Fruit fly (Drosophila melanogaster) whole organism, embryonic: ENCODE data around the gene Ugt37A3.
A peak's percentile ranks its signal among the peaks of the same experiment; 100 is the strongest.

Experiments
- Abd-B ChIP-seq: fragments of 200-800 bp; sonication (Bioruptor generic); optimal IDR thresholded peaks from 2 replicates; lab custom pipeline; 2018; ENCODE audit warnings: missing biosample characterization, mild to moderate bottlenecking, missing genetic modification characterization, moderate library complexity
- Ada2b ChIP-seq: fragments of 200-800 bp; sonication (Bioruptor generic); IDR thresholded peaks from 2 replicates; pipeline ENCODE4 v1.3.6; 2022; ENCODE audit warnings: missing biosample characterization, missing genetic modification characterization
- Aef1 ChIP-seq: fragments of 200-800 bp; sonication (Bioruptor generic); IDR thresholded peaks from 3 replicates; pipeline ENCODE4 v1.3.6; 2022; ENCODE audit warnings: missing biosample characterization, missing genetic modification characterization
- CG11560 ChIP-seq: fragments of 200-800 bp; sonication (Bioruptor generic); IDR thresholded peaks from 3 replicates; pipeline ENCODE4 v1.3.6; 2022; ENCODE audit warnings: missing biosample characterization, missing genetic modification characterization
- CG1233 ChIP-seq: fragments of 200-800 bp; sonication (Bioruptor generic); optimal IDR thresholded peaks from 4 replicates; lab custom pipeline; 2018; ENCODE audit warnings: missing biosample characterization, mild to moderate bottlenecking, missing genetic modification characterization
- CG13287 ChIP-seq: fragments of 200-800 bp; sonication (Bioruptor generic); IDR thresholded peaks from 2 replicates; pipeline ENCODE4 v1.3.6; 2022; ENCODE audit warnings: missing biosample characterization, missing genetic modification characterization; ENCODE audit not compliant: partially characterized antibody
- CG14965 ChIP-seq: fragments of 200-800 bp; sonication (Bioruptor generic); optimal IDR thresholded peaks from 2 replicates; lab custom pipeline; 2016; ENCODE audit warnings: missing biosample characterization, missing genetic modification characterization, borderline replicate concordance
- CG15601 ChIP-seq: fragments of 200-800 bp; sonication (Bioruptor generic); optimal IDR thresholded peaks from 3 replicates; lab custom pipeline; 2019; ENCODE audit warnings: missing biosample characterization, mild to moderate bottlenecking, missing genetic modification characterization, moderate library complexity
- CG1603 ChIP-seq: fragments of 200-800 bp; sonication (Bioruptor generic); optimal IDR thresholded peaks from 2 replicates; lab custom pipeline; 2019; ENCODE audit warnings: missing biosample characterization, mild to moderate bottlenecking, missing genetic modification characterization, moderate library complexity
- CG16779 ChIP-seq: fragments of 200-800 bp; sonication (Bioruptor generic); IDR thresholded peaks from 2 replicates; pipeline ENCODE4 v1.3.6; 2022; ENCODE audit warnings: missing biosample characterization, missing genetic modification characterization
- CG17186 ChIP-seq: fragments of 200-800 bp; sonication (Bioruptor generic); optimal IDR thresholded peaks from 3 replicates; lab custom pipeline; 2017; ENCODE audit warnings: missing biosample characterization, missing genetic modification reagents, missing genetic modification characterization
- CG2129 ChIP-seq: fragments of 200-800 bp; sonication (Bioruptor generic); IDR thresholded peaks from 2 replicates; pipeline ENCODE4 v1.3.6; 2022; ENCODE audit warnings: missing biosample characterization, missing genetic modification characterization; ENCODE audit not compliant: partially characterized antibody
- CG2678 ChIP-seq: fragments of 200-800 bp; sonication (Bioruptor generic); optimal IDR thresholded peaks from 3 replicates; lab custom pipeline; 2019; ENCODE audit warnings: missing biosample characterization, mild to moderate bottlenecking, missing genetic modification characterization, moderate library complexity
- CG2712 ChIP-seq: fragments of 200-800 bp; optimal IDR thresholded peaks from 3 replicates; lab custom pipeline; 2019; ENCODE audit warnings: missing biosample characterization, mild to moderate bottlenecking, missing genetic modification characterization, moderate library complexity
- CG3995 ChIP-seq: fragments of 200-800 bp; sonication (Bioruptor generic); optimal IDR thresholded peaks from 3 replicates; lab custom pipeline; 2016; ENCODE audit warnings: missing biosample characterization, missing genetic modification characterization
- CG5245 ChIP-seq: fragments of 200-800 bp; sonication (Bioruptor generic); optimal IDR thresholded peaks from 3 replicates; lab custom pipeline; 2016; ENCODE audit warnings: missing biosample characterization, missing genetic modification characterization
- CG6683 ChIP-seq: fragments of 200-800 bp; sonication (Bioruptor generic); optimal IDR thresholded peaks from 2 replicates; lab custom pipeline; 2017; ENCODE audit warnings: missing biosample characterization, mild to moderate bottlenecking, missing genetic modification characterization, missing genetic modification reagents
- CG6765 ChIP-seq: fragments of 200-800 bp; sonication (Bioruptor generic); optimal IDR thresholded peaks from 3 replicates; lab custom pipeline; 2017; ENCODE audit warnings: missing biosample characterization, mild to moderate bottlenecking, missing genetic modification characterization
- CG7372 ChIP-seq: fragments of 200-800 bp; sonication (Bioruptor generic); IDR thresholded peaks from 2 replicates; pipeline ENCODE4 v1.3.6; 2022; ENCODE audit warnings: missing biosample characterization, missing genetic modification characterization
- CG7987 ChIP-seq: fragments of 200-800 bp; sonication (Bioruptor generic); optimal IDR thresholded peaks from 2 replicates; lab custom pipeline; 2018; ENCODE audit warnings: missing biosample characterization, mild to moderate bottlenecking, missing genetic modification characterization, moderate library complexity
- D19B ChIP-seq: fragments of 200-800 bp; sonication (Bioruptor generic); optimal IDR thresholded peaks from 2 replicates; lab custom pipeline; 2017; ENCODE audit warnings: missing biosample characterization, mild to moderate bottlenecking, missing genetic modification characterization
- Eip74EF ChIP-seq, 2 experiments: fragments of 200-800 bp in 1 of 2; fragments of >200 bp in 1 of 2; sonication (Bioruptor generic) in 1 of 2; optimal IDR thresholded peaks; 2 replicates each; lab custom pipeline; 2017 to 2019; ENCODE audit warnings: missing biosample characterization in 2 of 2, missing genetic modification characterization in 2 of 2, mild to moderate bottlenecking in 1 of 2, moderate library complexity in 1 of 2
- Ets97D ChIP-seq: fragments of 200-800 bp; sonication (Bioruptor generic); optimal IDR thresholded peaks from 3 replicates; lab custom pipeline; 2016; ENCODE audit warnings: missing biosample characterization, missing genetic modification characterization
- Gug ChIP-seq: fragments of 200-800 bp; sonication (Bioruptor generic); IDR thresholded peaks from 4 replicates; pipeline ENCODE4 v1.3.6; 2022; ENCODE audit warnings: missing biosample characterization, missing genetic modification characterization
- HmgZ ChIP-seq: fragments of 200-800 bp; sonication (Bioruptor generic); optimal IDR thresholded peaks from 2 replicates; lab custom pipeline; 2018; ENCODE audit warnings: missing biosample characterization, mild to moderate bottlenecking, missing genetic modification characterization
- Mad ChIP-seq: fragments of 200-800 bp; sonication (Bioruptor generic); optimal IDR thresholded peaks from 2 replicates; lab custom pipeline; 2016; ENCODE audit warnings: missing biosample characterization, missing genetic modification characterization
- Mes4 ChIP-seq: fragments of 200-800 bp; sonication (Bioruptor generic); optimal IDR thresholded peaks from 2 replicates; lab custom pipeline; 2016; ENCODE audit warnings: missing biosample characterization, missing genetic modification characterization
- Nf-YC ChIP-seq: fragments of 200-800 bp; optimal IDR thresholded peaks from 3 replicates; lab custom pipeline; 2019; ENCODE audit warnings: missing biosample characterization, mild to moderate bottlenecking, missing genetic modification characterization, moderate library complexity
- Oli ChIP-seq: fragments of 200-800 bp; sonication (Bioruptor generic); optimal IDR thresholded peaks from 2 replicates; lab custom pipeline; 2018; ENCODE audit warnings: missing biosample characterization, mild to moderate bottlenecking, missing genetic modification characterization, moderate library complexity
- PHDP ChIP-seq: fragments of 200-800 bp; sonication (Bioruptor generic); optimal IDR thresholded peaks from 3 replicates; lab custom pipeline; 2018; ENCODE audit warnings: missing biosample characterization, mild to moderate bottlenecking, missing genetic modification characterization, moderate library complexity
- Sin3A ChIP-seq: fragments of >200 bp; optimal IDR thresholded peaks from 2 replicates; lab custom pipeline; 2018
- Sox102F ChIP-seq: fragments of 200-800 bp; sonication (Bioruptor generic); optimal IDR thresholded peaks from 2 replicates; lab custom pipeline; 2018; ENCODE audit warnings: missing biosample characterization, mild to moderate bottlenecking, missing genetic modification characterization, moderate library complexity
- TFAM ChIP-seq: fragments of 200-800 bp; sonication (Bioruptor generic); optimal IDR thresholded peaks from 2 replicates; lab custom pipeline; 2017; ENCODE audit warnings: missing biosample characterization, missing genetic modification characterization, inconsistent platforms
- abd-A ChIP-seq: fragments of 200-800 bp; sonication (Bioruptor generic); optimal IDR thresholded peaks from 3 replicates; lab custom pipeline; 2019; ENCODE audit warnings: missing biosample characterization, mild to moderate bottlenecking, missing genetic modification characterization, moderate library complexity
- ac ChIP-seq: fragments of 200-800 bp; sonication (Bioruptor generic); optimal IDR thresholded peaks from 3 replicates; lab custom pipeline; 2017; ENCODE audit warnings: missing biosample characterization, mild to moderate bottlenecking, missing genetic modification characterization
- ap ChIP-seq: fragments of 200-800 bp; sonication (Bioruptor generic); IDR thresholded peaks from 2 replicates; pipeline ENCODE4 v1.3.6; 2022; ENCODE audit warnings: missing biosample characterization, missing genetic modification characterization
- dpn ChIP-seq, 2 experiments: fragments of 200-800 bp; sonication (Bioruptor generic); optimal IDR thresholded peaks; 3 replicates each; lab custom pipeline; 2016; ENCODE audit warnings: missing biosample characterization in 2 of 2, missing genetic modification characterization in 2 of 2
- esg ChIP-seq: fragments of 200-800 bp; sonication (Bioruptor generic); conservative IDR thresholded peaks from 2 replicates; pipeline ENCODE4 v1.3.6; 2022; ENCODE audit warnings: missing biosample characterization, missing genetic modification characterization
- exex ChIP-seq: fragments of 200-800 bp; sonication (Bioruptor generic); optimal IDR thresholded peaks from 4 replicates; lab custom pipeline; 2018; ENCODE audit warnings: missing biosample characterization, mild to moderate bottlenecking, missing genetic modification characterization, moderate library complexity
- ftz-f1 ChIP-seq: fragments of 200-800 bp; sonication (Bioruptor generic); optimal IDR thresholded peaks from 2 replicates; lab custom pipeline; 2016; ENCODE audit warnings: missing biosample characterization, missing genetic modification characterization
- gcm ChIP-seq: fragments of 200-800 bp; sonication (Bioruptor generic); optimal IDR thresholded peaks from 2 replicates; lab custom pipeline; 2019; ENCODE audit warnings: missing biosample characterization, mild to moderate bottlenecking, missing genetic modification characterization, moderate library complexity
- gfzf ChIP-seq: fragments of 200-800 bp; sonication (Bioruptor generic); optimal IDR thresholded peaks from 2 replicates; lab custom pipeline; 2016; ENCODE audit warnings: missing biosample characterization, mild to moderate bottlenecking, missing genetic modification characterization, moderate library complexity
- grau ChIP-seq: fragments of 200-800 bp; optimal IDR thresholded peaks from 3 replicates; lab custom pipeline; 2019; ENCODE audit warnings: missing biosample characterization, mild to moderate bottlenecking, missing genetic modification characterization, moderate library complexity
- p53 ChIP-seq: fragments of 200-800 bp; sonication (Bioruptor generic); optimal IDR thresholded peaks from 2 replicates; lab custom pipeline; 2016; ENCODE audit warnings: missing biosample characterization, missing genetic modification characterization
- phol ChIP-seq: fragments of 200-800 bp; sonication (Bioruptor generic); optimal IDR thresholded peaks from 3 replicates; lab custom pipeline; 2018; ENCODE audit warnings: missing biosample characterization, mild to moderate bottlenecking, missing genetic modification characterization, moderate library complexity
- sima ChIP-seq: fragments of 200-800 bp; sonication (Bioruptor generic); optimal IDR thresholded peaks from 2 replicates; lab custom pipeline; 2016; ENCODE audit warnings: missing biosample characterization, missing genetic modification characterization
- sob ChIP-seq: fragments of 200-800 bp; sonication (Bioruptor generic); IDR thresholded peaks from 2 replicates; pipeline ENCODE4 v1.3.6; 2022; ENCODE audit warnings: missing biosample characterization, missing genetic modification characterization
- tio ChIP-seq: fragments of 200-800 bp; sonication (Bioruptor generic); optimal IDR thresholded peaks from 2 replicates; lab custom pipeline; 2017; ENCODE audit warnings: missing biosample characterization, missing genetic modification characterization, inconsistent platforms
- twi ChIP-seq: fragments of 200-800 bp; optimal IDR thresholded peaks from 2 replicates; lab custom pipeline; 2019; ENCODE audit warnings: missing biosample characterization, mild to moderate bottlenecking, missing genetic modification characterization, moderate library complexity
- usp ChIP-seq: fragments of >200 bp; optimal IDR thresholded peaks from 2 replicates; lab custom pipeline; 2017; ENCODE audit warnings: missing biosample characterization, missing genetic modification characterization

Ugt37A3 gene

dm6 chr3R:12719627-12720343 is 23.7 kb downstream of the Ugt37A3 start (continued):
- TF ChIP-seq exex (tag; lab: Kevin White, UChicago) (peak; percentile 4), Abd-B (GFP tag; lab: Kevin White, UChicago) (peak; percentile 26), Ada2b (GFP tag; lab: Robert Waterston, UW) (no peak), dpn (GFP tag; optimal IDR thresholded peaks at IDR 0.05; lab: Kevin White, UChicago) (peak; percentile 18 to 31), CG11560 (tag; lab: Robert Waterston, UW) (no peak), gcm (GFP tag; lab: Kevin White, UChicago) (peak; percentile 29), CG13287 (peak; percentile 25; the same call in 1 of the 2 replicates), Eip74EF (GFP tag; optimal IDR thresholded peaks at IDR 0.05; lab: Kevin White, UChicago) (no peak), ap (GFP tag; lab: Robert Waterston, UW) (no peak), p53 (no peak), CG2678 (peak; percentile 73), usp (GFP tag; lab: Kevin White, UChicago) (no peak), TFAM (GFP tag; lab: Kevin White, UChicago) (no peak), Aef1 (peak; percentile 17; the same call in 2 of the 3 replicates), CG7987 (GFP tag; lab: Kevin White, UChicago) (no peak), D19B (no peak), sima (GFP tag; lab: Kevin White, UChicago) (no peak), CG1233 (GFP tag; lab: Kevin White, UChicago) (no peak), CG2712 (peak; percentile 69), HmgZ (tag; lab: Kevin White, UChicago) (peak; percentile 16), CG15601 (tag; lab: Kevin White, UChicago) (peak; percentile 1), CG6765 (GFP tag; lab: Kevin White, UChicago) (peak; percentile 11), Nf-YC (no peak), CG14965 (GFP tag; lab: Kevin White, UChicago) (no peak), Mad (GFP tag; lab: Kevin White, UChicago) (no peak), PHDP (tag; lab: Kevin White, UChicago) (peak; percentile 35), CG2129 (GFP tag; lab: Robert Waterston, UW) (no peak), CG17186 (GFP tag; lab: Kevin White, UChicago) (no peak), abd-A (tag; lab: Kevin White, UChicago) (peak; percentile 59), CG3995 (GFP tag; lab: Kevin White, UChicago) (no peak), esg (GFP tag; lab: Robert Waterston, UW) (no peak), Oli (tag; lab: Kevin White, UChicago) (peak; percentile 36), CG6683 (GFP tag; lab: Kevin White, UChicago) (peak; percentile 31), twi (no peak), Ets97D (GFP tag; lab: Kevin White, UChicago) (no peak), gfzf (GFP tag; lab: Kevin White, UChicago) (no peak), grau (tag; lab: Kevin White, UChicago) (peak; percentile 43), CG7372 (GFP tag; lab: Robert Waterston, UW) (no peak), Sin3A (lab: Kevin White, UChicago) (no peak), Gug (GFP tag; lab: Robert Waterston, UW) (no peak), ac (GFP tag; lab: Kevin White, UChicago) (no peak), phol (tag; lab: Kevin White, UChicago) (peak; percentile 40), Mes4 (GFP tag; lab: Kevin White, UChicago) (no peak), CG16779 (GFP tag; lab: Robert Waterston, UW) (no peak), sob (GFP tag; lab: Robert Waterston, UW) (no peak), CG5245 (GFP tag; lab: Kevin White, UChicago) (no peak), ftz-f1 (GFP tag; lab: Kevin White, UChicago) (peak; percentile 17), CG1603 (tag; lab: Kevin White, UChicago) (no peak), tio (peak; percentile 10), Sox102F (GFP tag; lab: Kevin White, UChicago) (peak; percentile 43)
